Worm (Caenorhabditis elegans) whole organism, L4/young adult: ENCODE data around the gene D1025.10.
"Not testable (repeated sequence)": the region's sequence is repeated elsewhere in the genome, so short reads cannot be mapped to it uniquely, and the experiment has no call there.

Source experiments
- W03F9.2 ChIP-seq: fragments of 150-350 bp; optimal IDR thresholded peaks from 2 replicates; lab custom pipeline; 2014; ENCODE audit warnings: missing biosample characterization, missing genetic modification characterization
- dao-5 ChIP-seq: sonication (generic microtip); optimal IDR thresholded peaks from 2 replicates; lab custom pipeline; 2016; ENCODE audit warnings: missing genotype, missing genetic modification characterization, moderate library complexity, missing compliant biosample characterization
- him-1 ChIP-seq: sonication (generic microtip); optimal IDR thresholded peaks from 2 replicates; lab custom pipeline; 2016; ENCODE audit warnings: missing genotype, missing genetic modification reagents, missing genetic modification characterization, missing compliant biosample characterization

Gene D1025.10

DNA sequence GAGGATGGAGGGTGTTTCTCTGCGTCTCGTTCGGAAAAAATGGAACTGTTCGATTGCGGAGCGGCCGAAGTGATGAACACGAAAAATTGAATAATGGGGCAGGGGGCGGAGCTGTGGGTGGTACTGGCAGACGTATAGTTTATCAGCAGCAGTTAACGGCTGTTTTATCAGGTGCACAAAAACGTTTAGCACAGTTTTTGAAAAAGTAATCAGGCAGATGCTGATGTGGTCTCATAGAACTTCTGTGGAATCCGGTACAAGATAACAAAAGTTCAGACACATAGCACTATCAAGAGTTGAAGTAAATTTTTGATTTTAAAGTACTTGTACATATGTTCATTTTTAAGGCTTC is 12.1 kb upstream of the D1025.10 start:
- no peak for TF ChIP-seq dao-5 (tag; lab: Kevin White, UChicago)
- no peak for TF ChIP-seq him-1 (tag; lab: Kevin White, UChicago)
- TF ChIP-seq W03F9.2 (tag; lab: Kevin White, UChicago) = no peak

DNA sequence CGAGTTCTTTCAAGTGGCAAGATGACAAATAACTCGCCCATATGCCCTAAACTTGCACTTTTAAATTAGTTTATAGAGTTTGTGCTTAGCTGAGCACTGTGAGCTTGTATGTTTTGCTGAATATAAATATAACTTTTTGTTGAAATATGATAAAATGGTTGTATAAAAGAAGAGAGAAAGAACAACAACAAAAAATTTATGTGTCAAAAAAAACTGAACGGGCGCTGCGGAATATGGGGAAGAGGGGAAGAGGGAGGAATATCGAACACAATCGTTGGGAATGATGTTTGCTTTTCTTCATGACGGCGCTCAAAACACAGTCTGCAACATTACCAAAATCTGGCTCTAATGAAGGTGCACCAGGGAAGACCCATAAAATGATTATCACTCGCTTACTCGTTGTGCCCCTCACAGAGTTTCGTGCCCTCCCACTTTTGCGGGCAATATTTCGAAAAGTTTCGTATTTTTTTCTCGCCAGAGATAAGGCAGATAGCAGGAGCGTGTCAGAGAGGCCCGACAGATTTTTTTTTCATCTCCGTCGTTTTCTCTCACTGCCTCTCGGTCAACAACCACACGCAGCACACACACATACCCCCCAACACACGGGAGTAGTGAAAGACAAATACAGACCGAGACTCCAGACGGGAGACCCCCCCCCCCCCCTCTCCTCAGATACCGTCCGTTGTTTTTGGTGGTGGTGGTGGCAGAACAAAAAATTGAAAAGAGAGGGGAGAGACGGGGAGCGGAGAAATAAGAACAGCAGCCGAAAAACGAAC is 10.9 kb upstream of the D1025.10 start:
- no peak for TF ChIP-seq W03F9.2 (tag; lab: Kevin White, UChicago)
- TF ChIP-seq dao-5 (tag; lab: Kevin White, UChicago) = no peak
- no peak for TF ChIP-seq him-1 (tag; lab: Kevin White, UChicago)

DNA sequence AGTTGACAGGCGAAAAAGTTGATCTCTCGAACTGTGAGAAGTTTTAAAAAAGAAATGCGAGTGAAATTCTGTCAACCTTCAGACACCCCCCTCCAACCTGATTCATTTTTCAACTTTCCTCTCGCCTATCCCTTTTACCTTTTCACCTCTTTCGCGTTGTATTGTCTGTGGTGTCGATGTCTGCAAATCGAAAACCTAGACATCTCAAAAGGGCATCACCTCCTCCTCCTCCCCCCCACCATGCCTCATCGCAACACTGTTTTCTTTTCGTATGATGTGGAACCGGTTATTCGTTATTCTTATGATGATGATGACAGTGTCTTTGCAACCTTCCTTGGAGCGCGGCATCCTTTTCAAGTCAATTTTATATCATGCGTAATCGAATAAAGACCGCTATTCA is 8.7 kb upstream of the D1025.10 start:
- TF ChIP-seq W03F9.2 (tag; lab: Kevin White, UChicago) (no peak), dao-5 (tag; lab: Kevin White, UChicago) (no peak), him-1 (tag; lab: Kevin White, UChicago) (no peak)

DNA sequence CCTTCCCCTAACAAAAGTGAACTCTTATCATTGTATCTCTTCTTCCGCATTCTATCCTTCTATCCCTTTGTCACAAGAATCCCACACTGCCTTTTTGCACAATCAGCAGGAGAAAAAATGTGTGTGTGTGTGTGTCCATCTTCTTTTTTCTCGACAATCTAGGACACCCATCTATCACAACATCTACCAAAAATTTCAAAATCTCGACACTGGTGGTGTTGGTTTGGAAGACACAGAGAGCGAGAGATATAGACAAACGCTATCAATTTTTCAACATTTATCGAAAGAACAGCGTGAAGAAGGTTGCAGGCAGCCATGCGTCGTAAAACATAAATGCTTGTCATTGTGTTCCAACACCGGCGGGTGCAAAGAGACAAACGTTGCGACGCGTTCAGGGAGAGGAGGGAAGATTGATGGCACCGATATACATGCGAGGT is 7.8 kb upstream of the D1025.10 start:
- TF ChIP-seq dao-5 (tag; lab: Kevin White, UChicago) (no peak), W03F9.2 (tag; lab: Kevin White, UChicago) (no peak), him-1 (tag; lab: Kevin White, UChicago) (no peak)

DNA sequence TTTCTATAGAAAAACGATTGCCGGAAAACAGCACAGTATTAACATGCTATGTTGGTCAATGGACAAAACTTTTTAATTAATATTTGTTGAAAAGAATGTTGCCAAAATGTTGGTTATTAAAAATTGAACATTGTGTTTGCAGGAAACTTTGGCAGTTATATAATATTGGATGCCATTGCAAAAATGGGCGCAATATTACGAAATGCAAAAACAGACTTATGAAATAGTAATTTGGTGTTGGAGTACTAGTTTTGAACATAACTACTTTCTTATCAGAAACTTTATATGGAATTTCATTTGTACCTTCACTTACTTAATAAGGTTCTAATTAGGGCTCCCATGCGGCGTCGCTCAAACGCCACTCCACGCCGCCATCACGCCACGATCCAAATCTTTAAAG is 6.3 kb upstream of the D1025.10 start:
- no peak for TF ChIP-seq W03F9.2 (tag; lab: Kevin White, UChicago)
- TF ChIP-seq dao-5 (tag; lab: Kevin White, UChicago) = no peak
- no peak for TF ChIP-seq him-1 (tag; lab: Kevin White, UChicago)

DNA sequence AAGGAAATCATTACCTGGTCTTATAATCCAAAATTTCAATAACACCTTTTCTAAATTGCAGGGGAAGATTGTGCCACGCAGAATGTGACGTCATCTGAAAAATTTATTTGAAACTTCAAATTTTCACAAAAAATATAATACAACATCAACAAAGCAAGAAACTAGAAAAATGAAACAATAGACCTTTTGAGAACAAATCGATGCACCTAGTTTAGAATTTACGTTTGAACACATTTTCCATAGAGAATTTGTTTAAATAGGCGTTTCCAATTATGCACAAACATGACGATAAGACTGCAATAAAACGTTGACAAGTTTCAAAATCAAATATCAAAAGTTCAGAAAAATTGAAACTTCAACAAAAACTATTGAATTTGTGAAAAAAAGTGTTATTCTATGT is 3.8 kb upstream of the D1025.10 start, which contains the start of gene fbxa-141:
Gene fbxa-141, minus strand, starts transcription at position 101 of the 400 bp plus-strand sequence.
- TF ChIP-seq dao-5 (tag; lab: Kevin White, UChicago) (no peak), him-1 (tag; lab: Kevin White, UChicago) (no peak), W03F9.2 (tag; lab: Kevin White, UChicago) (no peak)

DNA sequence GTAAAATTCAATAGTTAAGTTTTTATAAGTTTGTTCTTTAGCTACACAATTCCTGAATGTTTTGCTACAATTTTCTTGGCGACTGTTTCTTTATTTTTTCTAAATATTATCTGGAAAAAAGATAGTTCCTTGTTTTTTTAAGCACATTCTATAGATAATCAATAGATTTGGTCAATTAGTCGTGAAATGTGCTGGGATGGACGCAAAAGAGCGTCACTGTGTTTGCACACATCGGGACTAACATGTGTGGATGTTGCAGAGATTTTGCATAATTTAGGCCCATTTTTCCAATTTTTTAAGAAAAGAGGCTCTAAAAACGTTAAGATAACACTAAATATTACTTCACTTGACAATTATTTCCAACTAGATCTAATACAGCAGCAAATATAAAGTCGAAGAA is 3.2 kb upstream of the D1025.10 start:
- TF ChIP-seq W03F9.2 (tag; lab: Kevin White, UChicago) (no peak), dao-5 (tag; lab: Kevin White, UChicago) (no peak), him-1 (tag; lab: Kevin White, UChicago) (no peak)

DNA sequence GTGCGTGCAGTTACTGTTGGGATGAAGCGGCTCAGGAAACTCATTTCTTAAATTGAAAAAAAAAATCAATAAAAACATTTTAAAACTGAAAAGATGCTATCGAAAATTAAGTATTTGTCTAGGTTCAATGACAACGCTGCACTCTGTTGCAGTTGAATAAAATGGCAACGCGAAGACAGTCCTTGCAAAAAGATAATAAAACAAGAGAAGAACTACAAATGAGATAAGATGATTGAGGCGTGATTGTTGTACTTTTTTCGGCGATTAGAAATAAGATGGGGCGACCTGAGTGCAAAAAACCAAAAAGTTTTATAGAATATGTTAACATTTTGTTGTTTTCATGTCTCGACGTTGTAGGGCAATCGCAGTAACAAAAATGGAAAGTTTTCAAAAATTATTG is 1.6 kb upstream of the D1025.10 start, which contains the start of gene gcsh-1:
Gene gcsh-1, minus strand, starts transcription at position 46 of the 400 bp plus-strand sequence.
- TF ChIP-seq him-1 (tag; lab: Kevin White, UChicago) = no peak
- TF ChIP-seq dao-5 (tag; lab: Kevin White, UChicago) = no peak
- TF ChIP-seq W03F9.2 (tag; lab: Kevin White, UChicago) = no peak

DNA sequence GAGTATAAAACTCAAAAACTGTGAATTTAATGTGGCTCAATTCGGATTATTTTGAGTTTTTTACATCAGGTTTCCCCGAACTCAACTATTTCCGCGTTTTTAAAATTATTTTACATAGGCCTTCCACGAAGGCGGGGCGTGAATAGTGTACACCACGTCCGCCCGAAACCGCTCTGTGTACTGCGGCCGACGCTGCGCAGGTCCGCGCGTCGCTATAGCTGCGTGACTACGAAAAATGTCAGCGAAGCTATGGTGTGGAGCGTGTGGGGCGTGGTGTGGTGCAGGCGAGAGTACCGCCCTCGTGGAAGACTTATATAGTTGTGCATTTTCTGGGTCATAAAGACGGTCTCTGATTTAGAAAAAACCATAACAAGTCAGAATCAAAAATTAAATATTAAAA is 1.2 kb downstream of the D1025.10 start:
- TF ChIP-seq W03F9.2 (tag; lab: Kevin White, UChicago) = no peak
- TF ChIP-seq him-1 (tag; lab: Kevin White, UChicago) = no peak
- TF ChIP-seq dao-5 (tag; lab: Kevin White, UChicago) = no peak

DNA sequence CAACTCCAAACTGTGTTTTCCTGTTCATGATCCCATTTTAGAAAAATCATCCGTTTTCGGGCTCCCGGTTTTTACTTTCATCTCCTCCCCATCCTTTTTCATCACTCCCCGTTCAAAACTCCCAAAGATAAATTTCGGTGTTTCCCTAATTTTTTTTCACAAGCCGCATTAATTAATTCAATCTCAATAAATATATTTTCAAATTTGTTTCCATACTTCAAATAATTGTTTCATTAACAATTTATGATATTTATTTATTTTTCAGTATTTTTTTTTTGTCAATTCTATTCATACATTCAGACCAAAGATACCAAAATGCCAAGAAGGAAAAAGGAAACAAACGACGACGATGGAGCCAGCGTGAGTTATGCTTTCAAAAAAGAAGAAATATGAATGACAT is 3.8 kb downstream of the D1025.10 start, which contains the start of gene D1025.1:
Gene D1025.1, plus strand, starts transcription at position 301 of the 400 bp plus-strand sequence.
- TF ChIP-seq dao-5 (tag; lab: Kevin White, UChicago) (no peak), W03F9.2 (tag; lab: Kevin White, UChicago) (no peak)

DNA sequence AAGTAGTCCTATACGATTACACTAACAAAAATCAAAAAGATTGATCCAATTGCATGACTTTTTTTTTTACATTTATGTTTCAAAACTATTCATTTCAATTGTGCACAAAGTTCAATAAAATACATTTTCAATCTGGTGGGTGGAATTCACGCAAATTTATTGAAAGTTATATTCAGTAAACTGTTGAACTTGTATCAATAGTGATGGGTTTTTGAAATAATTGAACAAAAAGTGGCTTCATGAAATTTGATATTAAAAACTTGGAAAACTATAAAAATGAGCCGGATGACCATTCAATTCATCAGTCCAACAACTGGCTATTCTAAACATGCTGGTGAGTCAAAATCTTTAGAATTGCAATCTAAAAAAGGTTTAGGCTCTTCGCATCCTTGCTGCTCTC is 6.6 kb downstream of the D1025.10 start, which contains the start of gene nspc-16:
Gene nspc-16, plus strand, starts transcription at position 301 of the 400 bp plus-strand sequence.
- TF ChIP-seq him-1 (tag; lab: Kevin White, UChicago) (no peak), dao-5 (tag; lab: Kevin White, UChicago) (no peak), W03F9.2 (tag; lab: Kevin White, UChicago) (no peak)

DNA sequence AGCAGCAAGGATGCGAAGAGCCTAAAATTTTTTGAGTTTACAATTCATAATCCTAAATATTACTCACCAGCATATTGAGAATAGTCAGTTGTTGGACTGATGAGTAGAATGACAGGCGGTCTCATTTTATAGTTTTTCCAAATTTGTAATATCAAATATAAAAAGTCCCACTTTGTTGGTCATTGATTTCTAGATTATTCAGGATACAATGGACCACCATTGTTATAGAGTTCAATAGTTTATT is 8.3 kb downstream of the D1025.10 start, which contains the start of gene nspc-17:
Gene nspc-17, minus strand, starts transcription at position 101 of the 244 bp plus-strand sequence.
- not testable (repeated sequence) for TF ChIP-seq him-1, dao-5, W03F9.2 (tag; lab: Kevin White, UChicago)

DNA sequence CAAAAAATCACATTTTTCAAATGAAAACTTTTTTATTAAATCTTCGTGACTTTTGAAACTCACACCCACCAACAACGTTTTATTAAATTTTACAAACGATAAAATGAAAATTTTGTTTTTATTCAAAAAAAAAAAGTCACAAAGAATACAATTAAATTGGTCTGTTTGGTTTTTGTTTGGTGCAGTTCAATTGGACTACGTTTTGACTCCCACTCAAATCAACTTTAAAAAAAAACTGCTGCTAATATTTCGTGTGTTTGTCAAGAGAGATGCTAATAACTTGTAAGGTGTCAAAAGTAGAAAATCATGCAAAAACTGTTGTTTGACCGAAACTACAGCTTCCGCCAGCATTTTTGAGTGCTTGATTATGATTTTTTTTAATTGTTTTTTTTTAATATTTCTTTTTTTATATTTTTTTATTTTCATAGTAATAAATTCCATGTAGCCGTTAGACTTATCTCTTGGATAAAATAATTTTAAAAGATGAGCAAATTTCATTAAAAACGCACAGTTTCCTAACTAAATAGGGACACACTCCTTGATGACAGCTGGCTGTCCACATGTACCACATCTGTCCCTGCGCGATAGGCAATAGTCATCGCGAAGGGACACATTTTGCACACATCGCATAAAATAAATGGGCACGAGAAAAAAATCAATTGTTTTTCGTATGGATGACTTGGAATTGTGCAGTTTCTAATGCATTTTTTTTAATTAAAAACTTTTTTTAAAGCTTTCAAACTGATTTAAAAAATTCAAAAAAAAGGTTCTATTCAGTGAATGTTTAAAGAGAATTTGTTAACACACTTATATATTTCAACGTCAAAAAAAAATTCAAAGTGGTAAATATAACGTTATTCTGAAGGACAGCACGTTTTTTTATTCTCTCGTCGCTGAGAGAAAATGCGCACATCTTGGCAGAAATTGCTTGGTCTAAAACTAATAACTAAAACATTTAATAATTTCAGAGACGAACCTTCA is 9.0 kb downstream of the D1025.10 start:
- TF ChIP-seq W03F9.2 (tag; lab: Kevin White, UChicago) (peak; percentile 98), him-1 (tag; lab: Kevin White, UChicago) (peak; percentile 99), dao-5 (tag; lab: Kevin White, UChicago) (peak; percentile 87)
